Fruit fly (Drosophila melanogaster): ENCODE measurements around the gene CG7322.

CG7322 gene

DNA sequence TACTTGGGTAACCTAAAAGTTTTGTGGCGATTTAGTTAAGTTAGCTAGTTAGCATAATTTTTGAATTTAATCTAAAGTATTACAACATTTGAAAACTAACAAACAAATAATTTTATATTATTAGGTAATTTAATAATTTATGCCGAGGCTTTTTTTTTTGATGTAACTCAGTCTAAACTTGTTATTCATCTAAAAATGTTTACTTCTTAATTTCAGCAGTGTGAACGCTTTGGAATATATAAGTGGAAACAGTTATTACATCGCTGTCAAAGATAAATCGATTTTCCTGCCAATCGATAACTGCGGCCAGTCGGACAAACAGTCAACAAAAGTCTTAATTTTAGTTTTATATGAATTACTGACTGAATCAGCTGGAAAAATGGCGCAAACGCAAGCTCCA, 359 bp upstream of the CG7322 start, which contains the start of gene Usp39 (continued):
- TF ChIP-seq D19A (tag; optimal IDR thresholded peaks at IDR 0.05), result no peak
- TF ChIP-seq btn (GFP tag; optimal IDR thresholded peaks at IDR 0.05), result no peak
- no peak for TF ChIP-seq onecut (GFP tag; IDR thresholded peaks at IDR 0.05)
- TF ChIP-seq C15 (GFP tag; IDR thresholded peaks at IDR 0.05), result no peak
- no peak for TF ChIP-seq twi (tag; optimal IDR thresholded peaks at IDR 0.05)
- TF ChIP-seq vnd (GFP tag; IDR thresholded peaks at IDR 0.05; ENCODE audit: partially characterized antibody), result peak; percentile 52; the same call in 2 of the 3 replicates
- TF ChIP-seq dysf (GFP tag; IDR thresholded peaks at IDR 0.05), result no peak
- no peak for TF ChIP-seq pnt (GFP tag; optimal IDR thresholded peaks at IDR 0.05)
- 0 out of 2 replicates have a peak, but pooled peaks have one; percentile 14 for TF ChIP-seq NFAT (GFP tag; IDR thresholded peaks at IDR 0.05)
- TF ChIP-seq chinmo (GFP tag; IDR thresholded peaks at IDR 0.05; ENCODE audit: partially characterized antibody), result no peak
- no peak for TF ChIP-seq Antp (GFP tag; optimal IDR thresholded peaks at IDR 0.05)
- no peak for TF ChIP-seq trh (GFP tag; optimal IDR thresholded peaks at IDR 0.05)
- no peak for TF ChIP-seq Ravus (GFP tag; IDR thresholded peaks at IDR 0.05)
- TF ChIP-seq CG1529 (GFP tag; optimal IDR thresholded peaks at IDR 0.05), result no peak
- peak; percentile 17 for TF ChIP-seq PHDP (tag; optimal IDR thresholded peaks at IDR 0.05)
- peak; percentile 61; the same call in 2 of the 3 replicates for TF ChIP-seq CG14860 (GFP tag; IDR thresholded peaks at IDR 0.05; ENCODE audit: partially characterized antibody)
- TF ChIP-seq Awh (GFP tag; IDR thresholded peaks at IDR 0.05), result no peak
- TF ChIP-seq CHES-1-like (GFP tag; optimal IDR thresholded peaks at IDR 0.05), result peak; percentile 19
- TF ChIP-seq rib (GFP tag; IDR thresholded peaks at IDR 0.05), result no peak
- TF ChIP-seq sug (tag; optimal IDR thresholded peaks at IDR 0.05), result no peak
- TF ChIP-seq gro (GFP tag; optimal IDR thresholded peaks at IDR 0.05), result no peak
- TF ChIP-seq HmgD (GFP tag; optimal IDR thresholded peaks at IDR 0.05), result no peak
- no peak for TF ChIP-seq CG12299 (tag; optimal IDR thresholded peaks at IDR 0.05)
- peak in 1 of 2 experiments; percentile 38 for TF ChIP-seq Hr51 (GFP tag; optimal IDR thresholded peaks at IDR 0.05)
- TF ChIP-seq CG11456 (GFP tag; IDR thresholded peaks at IDR 0.05), result peak; percentile 46; the same call in 1 of the 3 replicates
- TF ChIP-seq H2.0 (GFP tag; IDR thresholded peaks at IDR 0.05), result no peak
- no peak for TF ChIP-seq ro (GFP tag; IDR thresholded peaks at IDR 0.05)
- no peak for TF ChIP-seq CG15479 (GFP tag; optimal IDR thresholded peaks at IDR 0.05)
- TF ChIP-seq CG9609 (GFP tag; optimal IDR thresholded peaks at IDR 0.05), result no peak
- TF ChIP-seq amos (GFP tag; IDR thresholded peaks at IDR 0.05; ENCODE audit: partially characterized antibody), result peak; percentile 63
- no peak for TF ChIP-seq caup (GFP tag; optimal IDR thresholded peaks at IDR 0.05; ENCODE audit: severe bottlenecking)
- peak in 1 of 2 experiments; percentile 2 for TF ChIP-seq Pdp1 (GFP tag; optimal IDR thresholded peaks at IDR 0.05)
- peak; percentile 26; the same call in 1 of the 3 replicates for TF ChIP-seq CG11560 (tag; IDR thresholded peaks at IDR 0.05)
- TF ChIP-seq NC2α (GFP tag; optimal IDR thresholded peaks at IDR 0.05), result no peak
- TF ChIP-seq HLH4C (GFP tag; IDR thresholded peaks at IDR 0.05; ENCODE audit: partially characterized antibody), result peak; percentile 75
- 0 out of 2 replicates have a peak, but pooled peaks have one; percentile 23 for TF ChIP-seq CG32532 (GFP tag; IDR thresholded peaks at IDR 0.05)
- TF ChIP-seq Lim3 (GFP tag; IDR thresholded peaks at IDR 0.05), result no peak
- TF ChIP-seq Tbp (GFP tag; optimal IDR thresholded peaks at IDR 0.05), result no peak
- TF ChIP-seq Ptx1 (GFP tag; IDR thresholded peaks at IDR 0.05), result peak; percentile 24; the same call in 1 of the 2 replicates
- no peak for TF ChIP-seq z (GFP tag; IDR thresholded peaks at IDR 0.05)
- TF ChIP-seq ind (GFP tag; optimal IDR thresholded peaks at IDR 0.05), result no peak
- no peak for TF ChIP-seq Fer3 (tag; optimal IDR thresholded peaks at IDR 0.05)
- TF ChIP-seq CG10959 (GFP tag; IDR thresholded peaks at IDR 0.05), result no peak
- no peak for TF ChIP-seq dm (GFP tag; optimal IDR thresholded peaks at IDR 0.05)
- no peak for TF ChIP-seq cg (GFP tag; optimal IDR thresholded peaks at IDR 0.05)
- TF ChIP-seq CG5180 (GFP tag; optimal IDR thresholded peaks at IDR 0.05), result no peak
- TF ChIP-seq jigr1 (GFP tag; IDR thresholded peaks at IDR 0.05), result no peak
- TF ChIP-seq run (tag; optimal IDR thresholded peaks at IDR 0.05), result no peak
- TF ChIP-seq tup (GFP tag; optimal IDR thresholded peaks at IDR 0.05), result no peak
- no peak for TF ChIP-seq corto (GFP tag; optimal IDR thresholded peaks at IDR 0.05)
- TF ChIP-seq ranshi (GFP tag; IDR thresholded peaks at IDR 0.05), result no peak
